Fruit fly (Drosophila melanogaster) Kc167 (cell line): Measurements from ENCODE around the gene Kua.

Experiments
- Myc ChIP-seq: fragments of >200 bp; optimal IDR thresholded peaks from 2 replicates; lab custom pipeline; 2017; ENCODE audit warnings: missing external identifiers
- Sin3A ChIP-seq: fragments of >200 bp; optimal IDR thresholded peaks from 2 replicates; lab custom pipeline; 2018; ENCODE audit warnings: missing external identifiers
- h ChIP-seq: fragments of >200 bp; optimal IDR thresholded peaks from 3 replicates; lab custom pipeline; 2018; ENCODE audit warnings: missing external identifiers
- insv ChIP-seq: fragments of >200 bp; optimal IDR thresholded peaks from 3 replicates; lab custom pipeline; 2018; ENCODE audit warnings: missing external identifiers
- psq ChIP-seq: fragments of >200 bp; optimal IDR thresholded peaks from 2 replicates; lab custom pipeline; 2017; ENCODE audit warnings: missing external identifiers
- ttk ChIP-seq: sonication (Bioruptor generic); optimal IDR thresholded peaks from 2 replicates; lab custom pipeline; 2017; ENCODE audit warnings: missing external identifiers

Gene Kua

DNA sequence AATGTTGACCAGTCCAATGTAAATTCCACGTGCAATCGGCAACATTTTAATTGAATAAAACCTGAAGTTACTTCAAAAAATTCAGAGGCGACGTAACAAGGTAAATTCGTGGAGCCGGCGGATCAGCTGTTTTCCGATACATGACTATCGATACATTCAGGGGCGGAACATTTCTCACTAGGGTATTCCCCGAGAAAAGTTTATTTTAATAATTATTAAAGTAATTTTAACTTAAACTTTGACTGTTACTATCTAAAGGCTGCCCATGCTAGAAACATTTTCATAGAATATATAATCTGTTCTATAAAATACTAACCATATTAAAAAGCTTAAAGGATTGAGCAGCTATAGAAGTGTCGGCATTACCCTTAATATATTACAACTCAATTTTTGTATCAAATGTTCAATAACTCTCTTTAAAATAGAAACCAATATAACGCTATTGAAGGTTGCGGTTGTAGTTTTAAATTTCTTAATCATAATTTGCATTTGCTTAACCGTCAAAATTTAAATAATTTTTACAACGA is at the start of gene Kua, which contains the start of gene mRpS18B:
Gene Kua (plus strand): TSS at position 477 of the 527 bp plus-strand sequence.
Gene mRpS18B (minus strand): TSS at position 149 of the 527 bp plus-strand sequence.
- TF ChIP-seq h (lab: Kevin White, UChicago) (no peak), ttk (lab: Kevin White, UChicago) (no peak), psq (lab: Kevin White, UChicago) (no peak), insv (lab: Kevin White, UChicago) (no peak)

DNA sequence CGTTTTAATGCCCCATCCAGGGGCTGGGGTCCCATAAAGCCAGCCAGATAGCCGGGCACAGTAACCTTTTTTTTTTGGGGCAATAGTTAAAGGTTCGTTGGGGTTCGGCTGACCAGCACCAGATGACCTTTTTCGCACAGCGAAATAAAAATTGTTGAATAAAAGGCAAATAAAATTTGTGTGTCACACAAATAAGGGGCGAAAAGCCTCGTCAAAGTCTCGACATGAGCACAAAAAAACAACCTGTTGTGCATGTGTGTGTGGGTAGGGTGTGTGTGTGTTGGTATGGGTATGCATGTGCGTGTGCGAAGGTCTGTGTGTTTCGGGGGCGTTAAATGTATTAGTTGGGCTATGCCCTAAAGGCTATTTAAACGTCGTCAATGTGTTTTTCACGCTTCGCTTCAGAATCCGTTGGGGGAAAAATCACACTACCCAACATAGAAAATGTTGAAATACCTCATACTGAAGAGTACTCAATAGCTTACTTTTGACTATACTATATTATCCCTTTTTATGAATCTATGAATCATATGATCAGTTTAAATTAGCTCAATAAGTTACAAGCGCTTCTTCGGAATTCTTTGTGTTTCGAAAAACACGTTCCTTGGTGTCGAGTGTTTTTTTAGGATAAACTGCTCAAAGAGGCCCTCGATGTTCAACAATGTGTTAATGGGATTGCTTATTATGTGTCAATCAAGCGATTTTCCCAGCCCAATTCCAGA is 46.0 kb upstream of the Kua start:
- TF ChIP-seq insv (lab: Kevin White, UChicago) (no peak), ttk (lab: Kevin White, UChicago) (no peak), Sin3A (lab: Kevin White, UChicago) (no peak), psq (lab: Kevin White, UChicago) (no peak), Myc (no peak), h (lab: Kevin White, UChicago) (no peak)

DNA sequence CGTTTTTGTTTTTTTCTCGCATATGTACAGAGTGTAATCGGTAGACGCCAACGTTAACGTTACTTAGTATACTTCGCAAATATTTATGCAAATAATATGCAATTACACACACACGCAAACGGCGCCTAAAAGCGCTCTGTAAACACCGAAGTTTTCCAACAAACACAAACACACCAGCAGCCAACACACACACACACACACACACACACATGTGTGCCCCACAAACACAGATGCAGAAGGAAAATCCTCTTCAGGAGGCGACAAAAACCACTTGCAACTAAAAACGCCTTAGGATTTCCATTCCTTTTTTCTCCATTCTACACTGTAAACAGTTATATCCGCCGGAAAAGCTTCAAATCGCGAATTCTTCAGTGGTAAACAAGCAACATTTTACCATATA is 40.0 kb upstream of the Kua start:
- TF ChIP-seq Sin3A (lab: Kevin White, UChicago) = no peak
- no peak for TF ChIP-seq h (lab: Kevin White, UChicago)
- TF ChIP-seq psq (lab: Kevin White, UChicago) = no peak
- no peak for TF ChIP-seq Myc
- no peak for TF ChIP-seq ttk (lab: Kevin White, UChicago)
- TF ChIP-seq insv (lab: Kevin White, UChicago) = no peak

DNA sequence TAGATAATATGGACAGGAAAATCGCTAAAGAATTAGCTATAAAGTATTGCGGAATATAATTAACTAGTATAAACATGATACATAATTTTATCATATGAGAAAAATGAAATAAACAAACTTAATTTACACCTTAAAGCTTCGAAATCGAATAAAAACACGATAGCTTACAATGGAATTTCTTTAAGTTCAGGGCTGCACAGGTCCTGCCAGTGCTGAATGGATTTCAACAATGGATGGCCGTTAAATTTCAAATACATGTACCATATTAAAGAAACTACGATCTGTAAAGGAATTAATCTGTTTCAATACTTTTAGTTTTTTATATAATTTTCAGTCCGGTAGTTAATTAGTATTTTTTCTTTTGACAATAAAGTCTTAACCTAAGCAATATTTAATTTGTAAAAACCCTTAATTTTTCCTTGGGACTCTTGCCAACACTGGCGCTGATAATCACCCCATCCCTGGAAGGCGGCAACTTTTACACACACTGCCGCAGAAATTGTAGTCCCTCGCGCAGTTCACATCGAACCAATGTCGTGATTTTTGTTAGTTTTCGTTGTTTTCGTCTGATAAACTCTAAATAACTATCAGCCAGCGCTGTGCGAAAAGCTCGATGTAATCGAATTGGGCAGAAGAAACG is 36.2 kb upstream of the Kua start, which contains the start of the genes barr and lok:
Gene barr (minus strand): TSS at position 353 of the 640 bp plus-strand sequence.
Gene lok (plus strand): TSS at position 405 of the 640 bp plus-strand sequence.
- no peak for TF ChIP-seq h (lab: Kevin White, UChicago)

DNA sequence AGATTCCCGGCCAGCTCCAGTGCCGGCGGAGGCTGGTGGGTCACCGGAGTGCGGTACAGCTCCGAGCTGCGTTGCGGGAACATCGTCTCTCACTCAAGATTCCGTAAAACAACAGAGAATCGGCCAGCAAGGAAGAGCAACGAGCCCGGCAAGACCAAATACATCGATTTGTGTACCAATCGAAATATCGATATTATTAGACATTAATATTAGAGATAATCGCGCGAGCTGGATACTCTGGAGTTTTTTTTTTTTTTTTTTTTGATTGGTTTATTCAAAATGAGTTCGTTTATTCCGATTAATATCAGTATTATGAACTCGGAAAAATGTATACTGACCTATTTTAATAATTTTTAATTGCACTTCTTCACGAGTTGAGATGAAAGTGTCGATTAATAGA is 31.9 kb upstream of the Kua start, which contains the start of gene vls:
Gene vls (minus strand): TSS at position 164 of the 400 bp plus-strand sequence.
- TF ChIP-seq Sin3A (lab: Kevin White, UChicago) (no peak), psq (lab: Kevin White, UChicago) (no peak), ttk (lab: Kevin White, UChicago) (no peak), h (lab: Kevin White, UChicago) (no peak), Myc (no peak), insv (lab: Kevin White, UChicago) (no peak)

DNA sequence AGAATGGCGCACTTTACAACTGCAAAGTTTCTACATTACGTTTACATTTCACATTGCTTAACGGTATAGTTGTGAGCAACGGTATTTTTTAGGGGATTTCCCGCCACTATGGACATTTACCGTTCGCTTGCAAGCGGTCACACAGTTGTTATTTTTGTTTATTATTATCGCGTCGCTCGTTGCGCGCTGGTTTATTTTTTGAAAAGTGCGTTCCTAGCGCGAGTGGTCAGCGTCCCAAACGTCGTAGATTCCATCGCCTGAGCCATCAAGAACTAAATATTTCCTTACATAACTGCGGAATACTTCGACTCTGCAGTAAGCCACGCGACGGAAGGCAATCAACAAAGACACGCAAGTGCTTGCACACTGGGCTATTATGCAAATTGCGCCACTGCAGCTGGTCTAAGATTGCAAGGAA is 31.1 kb upstream of the Kua start, which contains the start of gene bwa:
Gene bwa (plus strand): TSS at position 159 of the 418 bp plus-strand sequence.
- TF ChIP-seq h (lab: Kevin White, UChicago) (no peak), ttk (lab: Kevin White, UChicago) (no peak), Myc (no peak), insv (lab: Kevin White, UChicago) (no peak), psq (lab: Kevin White, UChicago) (no peak), Sin3A (lab: Kevin White, UChicago) (no peak)

DNA sequence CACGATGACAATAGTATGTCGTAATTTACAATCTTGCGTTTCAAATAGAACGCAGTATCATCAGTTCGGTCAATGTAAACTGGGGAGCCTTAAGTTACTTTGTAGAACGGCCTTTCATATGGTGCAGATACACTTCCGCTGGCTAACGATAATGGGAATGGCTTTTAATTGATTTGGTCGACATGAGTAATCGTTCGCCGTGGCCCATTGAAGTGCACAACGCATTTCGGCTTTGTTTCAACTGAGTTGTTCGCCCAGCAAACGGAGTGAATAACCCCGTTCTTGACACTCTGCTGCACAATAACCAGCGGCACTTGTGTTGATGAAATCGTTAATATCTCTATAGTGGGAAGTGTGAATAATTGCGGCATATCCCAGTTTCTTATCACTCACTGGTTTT is 29.5 kb upstream of the Kua start:
- TF ChIP-seq Myc (no peak), psq (lab: Kevin White, UChicago) (no peak), Sin3A (lab: Kevin White, UChicago) (no peak), ttk (lab: Kevin White, UChicago) (no peak), h (lab: Kevin White, UChicago) (no peak), insv (lab: Kevin White, UChicago) (no peak)

DNA sequence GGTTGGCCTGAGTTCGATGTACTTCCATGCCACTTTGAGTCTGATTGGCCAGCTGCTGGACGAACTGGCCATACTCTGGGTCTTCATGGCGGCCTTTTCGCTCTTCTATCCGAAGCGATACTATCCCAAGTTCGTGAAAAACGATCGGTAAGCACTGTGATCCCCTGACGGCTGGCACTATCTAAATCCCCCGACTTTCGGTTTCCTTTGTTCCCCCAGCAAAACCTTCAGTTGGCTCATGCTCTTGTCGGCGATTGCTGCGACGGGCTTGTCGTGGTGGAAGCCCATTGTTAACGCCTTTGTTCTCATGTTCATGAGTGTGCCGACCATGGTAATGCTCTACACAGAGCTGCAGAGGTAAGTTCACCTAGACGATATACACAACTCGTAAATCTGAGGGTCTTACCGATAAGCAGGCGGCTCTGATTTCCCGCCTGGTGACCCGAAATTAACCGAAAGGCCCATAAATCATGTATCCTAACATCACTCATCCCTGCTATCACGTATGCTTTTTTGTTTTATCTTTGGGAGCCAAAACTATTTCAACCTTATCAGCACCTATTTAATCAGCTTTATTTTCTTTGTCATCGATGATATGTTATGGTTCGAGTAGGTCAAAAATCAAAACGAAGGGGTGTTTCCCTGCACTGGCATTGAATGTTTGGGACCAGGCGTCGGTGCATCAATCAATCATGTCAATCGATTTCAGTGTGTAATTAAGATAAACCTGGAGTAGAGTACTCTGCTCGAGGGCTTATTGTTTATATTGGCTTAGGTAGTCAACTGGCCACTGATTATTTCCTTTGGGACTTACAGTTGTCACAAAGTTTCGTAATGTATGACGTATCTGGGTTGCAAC is 28.0 kb upstream of the Kua start:
- TF ChIP-seq insv (lab: Kevin White, UChicago) (no peak), psq (lab: Kevin White, UChicago) (no peak), h (lab: Kevin White, UChicago) (no peak)

DNA sequence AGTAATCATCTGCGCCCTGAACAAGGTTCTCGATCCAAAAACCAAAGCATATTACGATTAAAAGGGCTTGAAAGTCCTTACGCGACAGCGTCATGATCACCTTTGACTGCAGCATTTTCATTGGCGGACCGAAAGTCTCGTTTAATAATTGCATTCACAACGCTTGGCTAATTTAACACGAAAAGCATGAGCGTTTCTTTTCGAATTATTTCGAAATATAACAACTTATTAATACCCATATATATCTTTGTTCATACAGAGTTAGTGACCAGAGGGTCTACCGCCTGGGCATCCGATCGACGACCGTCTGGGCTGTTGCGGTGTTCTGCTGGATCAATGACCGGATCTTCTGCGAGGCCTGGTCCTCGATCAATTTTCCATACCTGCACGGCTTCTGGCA is 25.3 kb upstream of the Kua start, which contains the start of gene CG10730:
Gene CG10730 (minus strand): TSS at position 101 of the 400 bp plus-strand sequence.
- TF ChIP-seq ttk (lab: Kevin White, UChicago) (no peak), h (lab: Kevin White, UChicago) (no peak), Myc (no peak), insv (lab: Kevin White, UChicago) (no peak)

DNA sequence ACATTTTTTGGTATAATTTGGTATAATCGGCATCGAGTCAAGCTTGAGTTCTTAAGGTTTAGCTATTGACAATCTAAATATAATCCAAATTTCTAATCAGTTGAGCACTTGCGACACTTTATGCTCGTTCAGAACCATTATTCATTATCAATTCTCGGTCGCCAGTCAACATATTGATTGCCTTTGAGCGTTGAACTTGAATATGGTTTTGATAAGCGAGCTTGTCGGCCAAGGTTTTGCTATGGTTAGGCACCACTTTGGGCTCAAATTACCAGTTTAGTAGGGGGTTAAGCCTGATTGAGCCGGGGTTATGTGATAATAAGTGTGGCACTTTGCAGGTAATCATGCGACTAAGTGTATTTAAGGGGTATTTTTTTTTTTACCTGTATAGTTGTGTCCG is 23.0 kb upstream of the Kua start:
- no peak for TF ChIP-seq Sin3A (lab: Kevin White, UChicago)
- TF ChIP-seq h (lab: Kevin White, UChicago) = no peak
- TF ChIP-seq Myc = no peak
- no peak for TF ChIP-seq psq (lab: Kevin White, UChicago)
- no peak for TF ChIP-seq ttk (lab: Kevin White, UChicago)
- TF ChIP-seq insv (lab: Kevin White, UChicago) = no peak

DNA sequence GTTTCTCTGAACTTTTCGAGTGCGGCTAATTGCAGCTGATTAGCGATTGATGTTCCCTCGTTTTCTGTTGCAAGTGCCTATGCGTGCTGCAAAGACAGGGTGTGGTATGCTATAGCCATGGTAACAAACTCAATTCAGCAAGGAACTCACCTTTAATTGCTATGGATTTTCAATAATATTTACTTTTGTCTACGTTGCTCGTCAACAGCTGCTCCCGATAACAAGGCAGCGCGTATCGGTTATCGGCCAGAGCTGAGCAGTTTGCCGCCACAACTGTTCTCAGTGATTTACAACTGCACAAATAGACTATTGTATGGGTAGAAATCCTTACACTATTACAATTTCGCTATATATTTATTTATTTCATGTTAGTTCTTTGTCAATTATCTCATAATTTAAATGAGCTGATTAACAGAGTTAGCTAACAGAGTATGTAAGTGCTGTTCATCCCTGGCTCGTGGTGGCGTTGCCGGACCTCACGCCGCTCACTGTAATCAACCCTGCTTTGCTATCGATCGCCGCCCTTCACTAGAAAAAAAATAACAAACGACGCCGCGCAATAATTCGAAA is 22.1 kb upstream of the Kua start, which contains the start of the genes pr and neb:
Gene pr (minus strand): TSS at position 225 of the 570 bp plus-strand sequence.
Gene neb (plus strand): TSS at position 524 of the 570 bp plus-strand sequence.
- TF ChIP-seq ttk (lab: Kevin White, UChicago) = no peak
- TF ChIP-seq insv (lab: Kevin White, UChicago) = no peak
- TF ChIP-seq Sin3A (lab: Kevin White, UChicago) = no peak
